Fruit fly (Drosophila melanogaster): ENCODE measurements around the gene CG31211.

dm6 chr3R:11920605-11921004 is 28.9 kb upstream of the CG31211 start:
- TF ChIP-seq cic (GFP tag; optimal IDR thresholded peaks at IDR 0.05) (no peak), bab1 (GFP tag; optimal IDR thresholded peaks at IDR 0.05) (no peak), Mnt (GFP tag; optimal IDR thresholded peaks at IDR 0.05) (no peak), toe (GFP tag; optimal IDR thresholded peaks at IDR 0.05) (no peak), kay (GFP tag; ENCODE audit: borderline replicate concordance) (no peak), Hr96 (GFP tag; optimal IDR thresholded peaks at IDR 0.05) (no peak)
